Worm (Caenorhabditis elegans) whole organism, dauer: Measurements from ENCODE around the gene C30A5.10.

Experiments
- unc-62 ChIP-seq: sonication (generic microtip); optimal IDR thresholded peaks from 2 replicates; lab custom pipeline; 2017; ENCODE audit warnings: missing biosample characterization, missing genetic modification reagents, missing genetic modification characterization

C30A5.10 gene

ce11 chrIII:8176265-8176664 is 33.4 kb downstream of the C30A5.10 start, which contains the start of gene C50C3.12:
Gene C50C3.12, plus strand, starts transcription at chrIII:8176565.
- no peak for TF ChIP-seq unc-62 (GFP tag; lab: Kevin White, UChicago)

DNA sequence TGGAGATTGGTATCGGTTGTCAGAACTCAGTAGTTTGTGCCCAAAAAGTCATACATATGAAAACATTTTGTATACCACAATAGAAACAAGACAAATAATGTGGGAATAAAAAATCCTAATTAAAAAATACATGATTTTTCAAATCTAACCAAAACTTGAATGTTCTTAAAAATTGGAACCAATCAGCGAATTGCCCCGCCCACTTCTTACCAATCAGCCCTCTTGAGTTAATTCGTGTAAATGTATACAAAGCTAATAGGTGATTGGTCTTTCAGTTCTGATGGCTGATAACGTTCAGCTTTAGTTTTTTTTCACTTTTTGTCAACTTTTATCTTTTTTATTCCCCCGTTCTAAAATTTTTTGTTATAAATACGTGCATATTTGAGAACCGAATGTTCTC is 34.4 kb downstream of the C30A5.10 start:
- TF ChIP-seq unc-62 (GFP tag; lab: Kevin White, UChicago) = no peak

ce11 chrIII:8172609-8173133 is 37.0 kb downstream of the C30A5.10 start:
- TF ChIP-seq unc-62 (GFP tag; lab: Kevin White, UChicago) = no peak

DNA sequence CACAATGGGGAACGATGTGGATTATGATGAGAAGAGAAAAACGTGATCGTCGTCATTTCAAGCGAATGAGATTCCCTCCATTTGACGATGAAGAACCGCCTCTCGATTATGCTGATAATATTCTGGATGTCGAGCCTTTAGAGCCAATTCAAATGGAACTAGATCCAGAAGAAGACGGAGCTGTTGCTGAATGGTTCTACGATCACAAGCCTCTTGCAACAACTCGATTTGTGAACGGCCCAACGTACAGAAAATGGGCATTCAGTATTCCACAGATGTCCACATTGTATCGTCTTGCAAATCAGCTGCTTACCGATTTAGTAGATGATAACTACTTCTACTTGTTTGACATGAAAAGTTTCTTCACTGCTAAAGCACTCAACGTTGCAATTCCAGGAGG is 44.9 kb downstream of the C30A5.10 start:
- no peak for TF ChIP-seq unc-62 (GFP tag; lab: Kevin White, UChicago)

ce11 chrIII:8163788-8164423 is 45.8 kb downstream of the C30A5.10 start, which contains the start of gene prp-8:
Gene prp-8, plus strand, starts transcription at chrIII:8164373.
- TF ChIP-seq unc-62 (GFP tag; lab: Kevin White, UChicago) = no peak

DNA sequence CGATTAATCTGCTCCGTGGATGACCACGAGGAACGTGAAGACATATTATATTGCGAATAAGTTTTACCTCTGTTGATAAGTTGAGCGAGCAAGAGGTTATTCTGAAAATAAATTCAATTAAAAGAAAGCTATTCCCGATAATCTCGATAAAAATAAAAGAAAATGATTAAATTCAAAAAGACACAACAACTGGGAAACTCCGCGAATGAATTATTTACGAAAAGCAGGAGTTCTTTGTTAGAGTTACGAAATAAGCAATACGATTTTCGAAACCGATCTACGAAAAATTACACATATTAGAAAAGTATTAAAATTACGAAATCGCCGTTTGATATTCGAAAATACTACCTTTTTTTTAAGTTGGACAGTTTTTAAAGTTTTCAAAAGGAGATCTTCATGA is 46.4 kb downstream of the C30A5.10 start, which contains the start of gene bath-42:
Gene bath-42 (minus strand): TSS at position 101 of the 400 bp plus-strand sequence.
- TF ChIP-seq unc-62 (GFP tag; lab: Kevin White, UChicago) = no peak

ce11 chrIII:8161238-8161637 is 48.4 kb downstream of the C30A5.10 start, which contains the start of gene inpp-5K:
Gene inpp-5K, minus strand, starts transcription at chrIII:8161338.
- TF ChIP-seq unc-62 (GFP tag; lab: Kevin White, UChicago) = no peak

- no peak for TF ChIP-seq unc-62 (GFP tag; lab: Kevin White, UChicago)
Measured at ce11 chrIII:8158140-8158786, 51.4 kb downstream of the C30A5.10 start, which contains the start of gene atg-13. Gene atg-13, minus strand, starts transcription at chrIII:8158190.

DNA sequence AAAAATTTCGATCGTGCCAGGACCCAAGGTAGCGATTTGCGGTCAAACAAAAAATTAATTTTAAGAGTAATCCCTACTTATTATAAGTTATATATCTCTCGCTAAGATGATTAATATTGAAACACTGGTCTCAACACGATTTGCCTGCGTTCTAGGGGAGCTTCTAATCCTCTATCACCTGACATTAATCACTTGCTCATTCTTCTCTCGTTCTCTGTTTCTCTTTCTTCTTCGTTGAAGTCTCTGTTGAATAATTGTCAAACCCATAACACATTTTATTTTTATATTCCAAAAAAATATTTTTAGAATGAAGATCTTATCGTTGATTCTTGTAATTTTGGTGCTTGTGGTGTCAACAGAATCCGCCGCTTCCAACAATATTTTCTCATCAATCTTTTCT is 54.5 kb downstream of the C30A5.10 start, which contains the start of gene D2007.1:
Gene D2007.1 (plus strand): TSS at position 301 of the 400 bp plus-strand sequence.
- TF ChIP-seq unc-62 (GFP tag; lab: Kevin White, UChicago) = no peak
